Worm (Caenorhabditis elegans): ENCODE results near the gene F25B4.8.

F25B4.8 gene

ce11 chrV:5691665-5692407 lies at the start of gene F25B4.8:
F25B4.8 (minus strand) TSS chrV:5691715.
- TF ChIP-seq hmbx-1 (tag; optimal IDR thresholded peaks at IDR 0.05) (no peak), B0310.2 (tag; optimal IDR thresholded peaks at IDR 0.05) (no peak)

- no peak for TF ChIP-seq ets-7 (tag; optimal IDR thresholded peaks at IDR 0.05)
- no peak for TF ChIP-seq tra-4 (tag; optimal IDR thresholded peaks at IDR 0.05)
- no peak for TF ChIP-seq ceh-36 (tag; optimal IDR thresholded peaks at IDR 0.05)
- no peak for TF ChIP-seq tbx-11 (GFP tag; IDR thresholded peaks at IDR 0.05)
- no peak for TF ChIP-seq ceh-13 (GFP tag; optimal IDR thresholded peaks at IDR 0.05)
- TF ChIP-seq tbx-37 (GFP tag; conservative IDR thresholded peaks at IDR 0.05), result no peak
- no peak for TF ChIP-seq B0310.2 (tag; optimal IDR thresholded peaks at IDR 0.05)
- no peak for TF ChIP-seq hnd-1 (tag; optimal IDR thresholded peaks at IDR 0.05)
- no peak for TF ChIP-seq F13C5.2 (tag; optimal IDR thresholded peaks at IDR 0.05)
These were observed 49.7 kb upstream of the F25B4.8 start for ce11 chrV:5741237-5741636.

ce11 chrV:5739438-5739837 lies 47.9 kb upstream of the F25B4.8 start:
- TF ChIP-seq tbx-37 (GFP tag; conservative IDR thresholded peaks at IDR 0.05), result no peak
- TF ChIP-seq flt-1 (GFP tag; IDR thresholded peaks at IDR 0.05), result no peak

- TF ChIP-seq hnd-1 (tag; optimal IDR thresholded peaks at IDR 0.05), result no peak
- no peak for TF ChIP-seq B0310.2 (tag; optimal IDR thresholded peaks at IDR 0.05)
- no peak for TF ChIP-seq sea-1 (GFP tag; conservative IDR thresholded peaks at IDR 0.05)
- TF ChIP-seq ama-1 (optimal IDR thresholded peaks at IDR 0.05), result no peak
- no peak for TF ChIP-seq hmbx-1 (tag; optimal IDR thresholded peaks at IDR 0.05)
- no peak for TF ChIP-seq F13C5.2 (tag; optimal IDR thresholded peaks at IDR 0.05)
- no peak for TF ChIP-seq tbx-37 (GFP tag; conservative IDR thresholded peaks at IDR 0.05)
- TF ChIP-seq hmg-4 (GFP tag; optimal IDR thresholded peaks at IDR 0.05), result no peak
- TF ChIP-seq ceh-13 (GFP tag; optimal IDR thresholded peaks at IDR 0.05), result no peak
- no peak for TF ChIP-seq tra-4 (tag; optimal IDR thresholded peaks at IDR 0.05)
- TF ChIP-seq ets-7 (tag; optimal IDR thresholded peaks at IDR 0.05), result no peak
These were observed 44.6 kb upstream of the F25B4.8 start, which contains the start of gene K09H11.6 for ce11 chrV:5736068-5736467. K09H11.6 (minus strand) TSS chrV:5736168.

ce11 chrV:5730783-5731182 lies 39.3 kb upstream of the F25B4.8 start, which contains the start of gene K09H11.15:
K09H11.15 (minus strand) TSS chrV:5730883.
- TF ChIP-seq ets-7 (tag; optimal IDR thresholded peaks at IDR 0.05) (no peak), tra-4 (tag; optimal IDR thresholded peaks at IDR 0.05) (no peak), F13C5.2 (tag; optimal IDR thresholded peaks at IDR 0.05) (no peak), ama-1 (optimal IDR thresholded peaks at IDR 0.05) (no peak), hmg-4 (GFP tag; optimal IDR thresholded peaks at IDR 0.05) (no peak), flt-1 (GFP tag; IDR thresholded peaks at IDR 0.05) (no peak), tbx-37 (GFP tag; conservative IDR thresholded peaks at IDR 0.05) (no peak)

- no peak for TF ChIP-seq ets-7 (tag; optimal IDR thresholded peaks at IDR 0.05)
- TF ChIP-seq flt-1 (GFP tag; IDR thresholded peaks at IDR 0.05), result no peak
- no peak for TF ChIP-seq tra-4 (tag; optimal IDR thresholded peaks at IDR 0.05)
- TF ChIP-seq ama-1 (optimal IDR thresholded peaks at IDR 0.05), result no peak
- TF ChIP-seq ceh-13 (GFP tag; optimal IDR thresholded peaks at IDR 0.05), result no peak
These were observed 34.9 kb upstream of the F25B4.8 start, which contains the start of gene K09H11.4 for ce11 chrV:5726463-5726862. K09H11.4 (minus strand) TSS chrV:5726563.

- no peak for TF ChIP-seq sea-1 (GFP tag; conservative IDR thresholded peaks at IDR 0.05)
- no peak for TF ChIP-seq tbx-11 (GFP tag; IDR thresholded peaks at IDR 0.05)
- no peak for TF ChIP-seq ceh-13 (GFP tag; optimal IDR thresholded peaks at IDR 0.05)
- TF ChIP-seq aly-1 (tag; optimal IDR thresholded peaks at IDR 0.05), result no peak
- no peak for TF ChIP-seq B0310.2 (tag; optimal IDR thresholded peaks at IDR 0.05)
- TF ChIP-seq flt-1 (GFP tag; IDR thresholded peaks at IDR 0.05), result no peak
- no peak for TF ChIP-seq pes-1 (GFP tag; IDR thresholded peaks at IDR 0.05)
- no peak for TF ChIP-seq hmbx-1 (tag; optimal IDR thresholded peaks at IDR 0.05)
- no peak for TF ChIP-seq hnd-1 (tag; optimal IDR thresholded peaks at IDR 0.05)
- no peak for TF ChIP-seq ama-1 (optimal IDR thresholded peaks at IDR 0.05)
- TF ChIP-seq scrt-1 (GFP tag; IDR thresholded peaks at IDR 0.05), result no peak
- no peak for TF ChIP-seq ets-7 (tag; optimal IDR thresholded peaks at IDR 0.05)
- TF ChIP-seq tbx-37 (GFP tag; conservative IDR thresholded peaks at IDR 0.05), result no peak
- no peak for TF ChIP-seq tra-4 (tag; optimal IDR thresholded peaks at IDR 0.05)
These were observed 32.9 kb upstream of the F25B4.8 start for ce11 chrV:5724395-5724794.

- no peak for TF ChIP-seq F13C5.2 (tag; optimal IDR thresholded peaks at IDR 0.05)
- no peak for TF ChIP-seq scrt-1 (GFP tag; IDR thresholded peaks at IDR 0.05)
- no peak for TF ChIP-seq B0310.2 (tag; optimal IDR thresholded peaks at IDR 0.05)
- TF ChIP-seq hmbx-1 (tag; optimal IDR thresholded peaks at IDR 0.05), result no peak
- TF ChIP-seq ceh-36 (tag; optimal IDR thresholded peaks at IDR 0.05), result no peak
- TF ChIP-seq ama-1 (optimal IDR thresholded peaks at IDR 0.05), result no peak
- TF ChIP-seq hnd-1 (tag; optimal IDR thresholded peaks at IDR 0.05), result no peak
- TF ChIP-seq tbx-37 (GFP tag; conservative IDR thresholded peaks at IDR 0.05), result no peak
- no peak for TF ChIP-seq flt-1 (GFP tag; IDR thresholded peaks at IDR 0.05)
These were observed 30.6 kb upstream of the F25B4.8 start for ce11 chrV:5722093-5722492.

Data from whole organism, early embryonic.